Fruit fly (Drosophila melanogaster): ENCODE measurements around the gene OtopLa.

The OtopLa gene

DNA sequence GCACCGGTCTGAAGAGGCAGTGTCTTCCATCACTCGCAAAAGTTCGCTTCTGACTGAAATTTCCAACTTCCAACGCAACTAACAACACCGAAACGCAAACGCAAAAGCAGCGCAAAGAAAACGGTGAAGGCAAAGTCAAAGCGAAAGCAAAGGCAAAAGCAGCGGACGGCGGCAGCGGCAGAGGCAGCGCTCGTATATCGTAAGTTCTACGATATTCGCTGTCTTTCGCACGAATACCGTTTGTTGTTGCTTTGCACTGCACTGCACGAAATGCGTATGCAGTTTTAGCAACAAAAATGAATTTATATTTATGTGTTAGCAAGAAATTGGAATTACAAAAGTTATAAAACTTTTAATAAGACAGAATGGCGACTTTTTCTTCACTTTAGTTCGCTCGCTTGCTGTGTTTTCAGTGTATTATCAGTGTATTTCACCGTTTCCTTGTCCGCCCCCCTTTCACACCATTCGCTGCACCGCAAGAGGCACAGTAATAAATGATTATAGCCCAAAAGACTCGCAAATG is at the start of gene OtopLa (continued):
- TF ChIP-seq jing (GFP tag; optimal IDR thresholded peaks at IDR 0.05) (peak; percentile 52), CG9437 (GFP tag; optimal IDR thresholded peaks at IDR 0.05) (peak; percentile 73), Bgb (GFP tag; IDR thresholded peaks at IDR 0.05; ENCODE audit: partially characterized antibody) (no peak), Oli (tag; optimal IDR thresholded peaks at IDR 0.05) (peak; percentile 85), CG1602 (GFP tag; optimal IDR thresholded peaks at IDR 0.05) (peak; percentile 69), lola (GFP tag; optimal IDR thresholded peaks at IDR 0.05) (peak in 1 of 3 experiments; percentile 75), Xrp1 (GFP tag; IDR thresholded peaks at IDR 0.05) (peak; percentile 92), ash1 (GFP tag; optimal IDR thresholded peaks at IDR 0.05) (no peak), Atf6 (GFP tag; IDR thresholded peaks at IDR 0.05) (peak; percentile 81), dpn (GFP tag; optimal IDR thresholded peaks at IDR 0.05) (peak; percentile 82 to 88), gsb (GFP tag; IDR thresholded peaks at IDR 0.05) (peak; percentile 48; the same call in 1 of the 2 replicates), E2f1 (GFP tag; IDR thresholded peaks at IDR 0.05) (peak; percentile 77), yki (optimal IDR thresholded peaks at IDR 0.05) (no peak), ap (GFP tag; IDR thresholded peaks at IDR 0.05) (peak; percentile 64), usp (GFP tag; optimal IDR thresholded peaks at IDR 0.05) (no peak), p53 (GFP tag; optimal IDR thresholded peaks at IDR 0.05) (peak; percentile 11), tup (GFP tag; optimal IDR thresholded peaks at IDR 0.05) (peak; percentile 64), Bteb2 (GFP tag; optimal IDR thresholded peaks at IDR 0.05) (peak; percentile 57), pfk (GFP tag; optimal IDR thresholded peaks at IDR 0.05) (no peak), CG6791 (GFP tag; IDR thresholded peaks at IDR 0.05; ENCODE audit: partially characterized antibody) (no peak), ftz-f1 (GFP tag; optimal IDR thresholded peaks at IDR 0.05) (no peak), klu (GFP tag; IDR thresholded peaks at IDR 0.05) (peak; percentile 65), CG18262 (tag; optimal IDR thresholded peaks at IDR 0.05) (peak; percentile 79), lilli (GFP tag; optimal IDR thresholded peaks at IDR 0.05) (peak; percentile 84), dmrt99B (tag; optimal IDR thresholded peaks at IDR 0.05) (peak; percentile 89), Adf1 (GFP tag; IDR thresholded peaks at IDR 0.05) (peak; percentile 62), CG17359 (tag; optimal IDR thresholded peaks at IDR 0.05) (peak; percentile 88), D19A (tag; optimal IDR thresholded peaks at IDR 0.05) (peak; percentile 74), Rx (GFP tag; IDR thresholded peaks at IDR 0.05) (peak; percentile 83), CG9817 (tag; optimal IDR thresholded peaks at IDR 0.05) (peak; percentile 69), D (optimal IDR thresholded peaks at IDR 0.05) (no peak), D (GFP tag; optimal IDR thresholded peaks at IDR 0.05) (peak; percentile 86), BtbVII (GFP tag; optimal IDR thresholded peaks at IDR 0.05) (peak; percentile 72)

DNA sequence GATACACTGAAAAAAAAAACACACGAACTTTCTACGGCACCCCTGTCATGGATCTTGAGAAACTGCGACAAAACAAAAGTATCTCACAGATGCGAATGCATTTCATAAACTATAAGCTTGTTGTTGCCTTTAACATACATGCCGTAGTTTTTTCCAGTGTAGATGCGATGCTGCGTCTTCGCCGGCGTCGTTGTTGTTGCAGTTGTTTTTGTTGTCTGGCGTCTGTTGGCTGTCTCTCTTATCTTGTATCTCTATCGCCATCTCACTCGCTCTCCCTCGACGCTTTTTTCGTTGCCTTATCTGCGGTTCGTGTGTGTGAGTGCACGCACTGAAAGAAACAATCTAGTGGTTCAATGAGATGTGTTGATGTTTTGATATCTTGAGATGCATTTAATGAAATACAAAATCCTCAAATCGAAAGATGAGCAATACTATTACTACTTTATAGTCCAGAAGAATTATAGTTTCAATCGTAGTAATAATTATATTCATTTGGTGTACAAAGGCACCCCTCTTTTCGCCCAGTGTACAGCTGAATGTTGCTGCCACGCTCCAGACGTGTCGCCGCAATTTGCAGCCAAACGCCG is 48.2 kb upstream of the OtopLa start:
- TF ChIP-seq fd102C (GFP tag; optimal IDR thresholded peaks at IDR 0.05) (peak; percentile 90), CG17612 (GFP tag; IDR thresholded peaks at IDR 0.05) (peak; percentile 81), B-H2 (GFP tag; optimal IDR thresholded peaks at IDR 0.05) (peak; percentile 79), ATbp (GFP tag; optimal IDR thresholded peaks at IDR 0.05) (peak; percentile 95), CG17359 (tag; optimal IDR thresholded peaks at IDR 0.05) (peak; percentile 95), CG17912 (GFP tag; optimal IDR thresholded peaks at IDR 0.05) (peak; percentile 91), zen (tag; optimal IDR thresholded peaks at IDR 0.05) (peak; percentile 95), CG2202 (tag; optimal IDR thresholded peaks at IDR 0.05) (peak; percentile 88), CG3847 (GFP tag; IDR thresholded peaks at IDR 0.05) (peak; percentile 92), zf30C (GFP tag; optimal IDR thresholded peaks at IDR 0.05) (peak; percentile 98), CG4854 (GFP tag; optimal IDR thresholded peaks at IDR 0.05) (peak; percentile 86), tio (GFP tag; optimal IDR thresholded peaks at IDR 0.05) (peak; percentile 93), slp2 (GFP tag; optimal IDR thresholded peaks at IDR 0.05) (peak; percentile 97), CG9609 (GFP tag; optimal IDR thresholded peaks at IDR 0.05) (peak; percentile 98), Mes4 (GFP tag; optimal IDR thresholded peaks at IDR 0.05) (peak; percentile 98), CG3838 (GFP tag; optimal IDR thresholded peaks at IDR 0.05) (peak; percentile 91), CG31365 (tag; optimal IDR thresholded peaks at IDR 0.05) (peak; percentile 80), CG11456 (GFP tag; IDR thresholded peaks at IDR 0.05) (peak; percentile 96), sug (tag; optimal IDR thresholded peaks at IDR 0.05) (peak; percentile 50), Fer2 (tag; optimal IDR thresholded peaks at IDR 0.05) (peak; percentile 85)
